Worm (Caenorhabditis elegans) whole organism, L2 larva: Measurements from ENCODE around the gene C02F12.8.
A peak's percentile ranks its signal among the peaks of the same experiment; 100 is the strongest.

Experiments
- C34F6.9 ChIP-seq: fragments of 150-350 bp; optimal IDR thresholded peaks from 2 replicates; lab custom pipeline; 2014; ENCODE audit warnings: missing biosample characterization, missing genetic modification characterization
- F13H6.1 ChIP-seq: sonication (generic microtip); optimal IDR thresholded peaks from 2 replicates; lab custom pipeline; 2016; ENCODE audit warnings: missing genetic modification characterization, missing compliant biosample characterization
- aly-2 ChIP-seq: fragments of 150-350 bp; optimal IDR thresholded peaks from 2 replicates; lab custom pipeline; 2014; ENCODE audit warnings: missing biosample characterization, missing genetic modification characterization
- ama-1 ChIP-seq: fragments of 150-350 bp; optimal IDR thresholded peaks from 2 replicates; lab custom pipeline; 2018; ENCODE audit warnings: inconsistent platforms
- elt-3 ChIP-seq: sonication (generic microtip); optimal IDR thresholded peaks from 2 replicates; lab custom pipeline; 2017; ENCODE audit warnings: missing biosample characterization, missing genetic modification characterization
- fos-1 ChIP-seq: fragments of 150-350 bp; optimal IDR thresholded peaks from 2 replicates; lab custom pipeline; 2014; ENCODE audit warnings: missing biosample characterization, missing genetic modification characterization
- nhr-129 ChIP-seq: fragments of 150-350 bp; optimal IDR thresholded peaks from 2 replicates; lab custom pipeline; 2014; ENCODE audit warnings: missing biosample characterization, missing genetic modification characterization
- zag-1 ChIP-seq: fragments of 150-350 bp; optimal IDR thresholded peaks from 2 replicates; lab custom pipeline; 2014; ENCODE audit warnings: missing biosample characterization, missing genetic modification characterization

Gene C02F12.8

ce11 chrX:3650100-3650809, 42.8 kb downstream of the C02F12.8 start, which contains the start of the genes sax-1 and R11G1.2 (continued):
- peak; percentile 17 for TF ChIP-seq fos-1 (tag; lab: Kevin White, UChicago)
- TF ChIP-seq aly-2 (tag; lab: Kevin White, UChicago) = no peak

- peak; percentile 34 for TF ChIP-seq F13H6.1 (tag; lab: Kevin White, UChicago)
- TF ChIP-seq C34F6.9 (tag; lab: Kevin White, UChicago) = no peak
- TF ChIP-seq nhr-129 (tag; lab: Kevin White, UChicago) = peak; percentile 24
- TF ChIP-seq zag-1 (tag; lab: Kevin White, UChicago) = no peak
These were observed 47.1 kb downstream of the C02F12.8 start for ce11 chrX:3645924-3646323.

- TF ChIP-seq elt-3 (tag; lab: Kevin White, UChicago) = no peak
- no peak for TF ChIP-seq ama-1 (lab: Kevin White, UChicago)
These were observed 48.2 kb downstream of the C02F12.8 start, which contains the start of gene tmem-24 for ce11 chrX:3644796-3645195. tmem-24 (minus strand) TSS chrX:3644896.
